Worm (Caenorhabditis elegans) whole organism, L1 larva: ENCODE results near the gene K07H8.2.

ENCODE experiments used
- C34B4.2 ChIP-seq: sonication (generic microtip); optimal IDR thresholded peaks from 2 replicates; lab custom pipeline; 2017; ENCODE audit warnings: mild to moderate bottlenecking, missing genetic modification characterization, missing compliant biosample characterization
- aly-2 ChIP-seq: fragments of 150-350 bp; optimal IDR thresholded peaks from 2 replicates; lab custom pipeline; 2014; ENCODE audit warnings: missing biosample characterization, missing genetic modification characterization
- ceh-8 ChIP-seq: fragments of 200-800 bp; sonication (Bioruptor generic); optimal IDR thresholded peaks from 2 replicates; lab custom pipeline; 2018; ENCODE audit warnings: mild to moderate bottlenecking, missing genetic modification characterization, moderate library complexity, missing compliant biosample characterization
- ceh-90 ChIP-seq: sonication (generic microtip); optimal IDR thresholded peaks from 2 replicates; lab custom pipeline; 2016; ENCODE audit warnings: missing genetic modification characterization, missing compliant biosample characterization
- ces-1 ChIP-seq: fragments of 150-350 bp; optimal IDR thresholded peaks from 2 replicates; lab custom pipeline; 2014; ENCODE audit warnings: missing biosample characterization, missing genetic modification reagents, missing genetic modification characterization
- dsc-1 ChIP-seq: sonication (generic microtip); optimal IDR thresholded peaks from 2 replicates; lab custom pipeline; 2016; ENCODE audit warnings: mild to moderate bottlenecking, missing genetic modification characterization, missing compliant biosample characterization
- elt-2 ChIP-seq: sonication (generic microtip); optimal IDR thresholded peaks from 2 replicates; lab custom pipeline; 2016; ENCODE audit warnings: missing genetic modification characterization, mild to moderate bottlenecking, inconsistent platforms, missing compliant biosample characterization, missing genetic modification reagents
- fkh-4 ChIP-seq: sonication (generic microtip); optimal IDR thresholded peaks from 2 replicates; lab custom pipeline; 2016; ENCODE audit warnings: missing compliant biosample characterization, missing genetic modification characterization, borderline replicate concordance
- lin-15B ChIP-seq: fragments of 150-350 bp; sonication (generic microtip); optimal IDR thresholded peaks from 3 replicates; lab custom pipeline; 2014; ENCODE audit warnings: missing biosample characterization, missing genetic modification characterization
- nhr-12 ChIP-seq: sonication (generic microtip); optimal IDR thresholded peaks from 2 replicates; lab custom pipeline; 2017; ENCODE audit warnings: missing biosample characterization, missing genetic modification characterization
- nhr-47 ChIP-seq: sonication (generic microtip); optimal IDR thresholded peaks from 2 replicates; lab custom pipeline; 2016; ENCODE audit warnings: mild to moderate bottlenecking, missing genetic modification characterization, moderate library complexity, missing compliant biosample characterization
- pag-3 ChIP-seq: sonication (generic microtip); optimal IDR thresholded peaks from 2 replicates; lab custom pipeline; 2017; ENCODE audit warnings: missing genetic modification characterization, mild to moderate bottlenecking, missing compliant biosample characterization, antibody characterized with exemption, borderline replicate concordance; ENCODE audit not compliant: insufficient read depth
- pax-3 ChIP-seq: fragments of 200-800 bp; sonication (Bioruptor generic); optimal IDR thresholded peaks from 2 replicates; lab custom pipeline; 2018; ENCODE audit warnings: mild to moderate bottlenecking, missing genetic modification characterization, moderate library complexity, missing compliant biosample characterization
- sup-37 ChIP-seq: fragments of 200-800 bp; sonication (Bioruptor generic); optimal IDR thresholded peaks from 2 replicates; lab custom pipeline; 2018; ENCODE audit warnings: mild to moderate bottlenecking, missing genetic modification characterization, missing compliant biosample characterization

Gene K07H8.2

DNA sequence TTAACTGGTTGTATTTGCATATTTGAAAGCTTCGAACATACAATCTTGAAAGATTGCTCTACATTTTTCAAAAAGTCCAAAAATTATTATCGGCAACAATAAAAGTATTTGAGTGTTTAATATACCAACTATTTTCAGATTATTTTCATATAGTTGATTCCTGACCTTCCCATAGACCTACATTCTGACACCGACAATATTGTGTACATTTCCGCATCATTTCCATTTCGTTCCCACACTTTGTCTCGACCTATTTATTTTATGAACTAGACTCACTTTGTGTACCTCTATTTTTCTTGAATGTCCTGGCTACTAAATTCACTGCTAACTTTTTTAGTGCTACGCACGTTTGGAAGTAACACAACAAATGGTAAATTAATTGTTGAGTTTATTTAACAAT, 51.1 kb downstream of the K07H8.2 start, which contains the start of gene lgc-5:
Gene lgc-5, plus strand, starts transcription at position 301 of the 400 bp plus-strand sequence.
- TF ChIP-seq pax-3 (tag; lab: Kevin White, UChicago), result no peak
- no peak for TF ChIP-seq fkh-4 (tag; lab: Kevin White, UChicago)
- no peak for TF ChIP-seq ces-1 (GFP tag; lab: Kevin White, UChicago)
- no peak for TF ChIP-seq dsc-1 (tag; lab: Kevin White, UChicago)
- TF ChIP-seq lin-15B (tag; lab: Kevin White, UChicago), result no peak
- TF ChIP-seq nhr-47, result no peak
- no peak for TF ChIP-seq ceh-8 (GFP tag; lab: Kevin White, UChicago)
- no peak for TF ChIP-seq C34B4.2 (tag; lab: Kevin White, UChicago)
- TF ChIP-seq elt-2 (tag; lab: Kevin White, UChicago), result no peak
- TF ChIP-seq sup-37, result no peak
- TF ChIP-seq ceh-90 (tag; lab: Kevin White, UChicago), result no peak
- TF ChIP-seq aly-2, result no peak
- TF ChIP-seq pag-3, result no peak
- TF ChIP-seq nhr-12, result no peak
